Worm (Caenorhabditis elegans) whole organism, L1 larva: ENCODE measurements around the gene R01H10.4.

ENCODE experiments used
- C04F5.9 ChIP-seq: sonication (generic microtip); optimal IDR thresholded peaks from 2 replicates; lab custom pipeline; 2016; ENCODE audit warnings: missing genetic modification characterization, missing compliant biosample characterization
- C16A3.4 ChIP-seq: fragments of 150-350 bp; optimal IDR thresholded peaks from 2 replicates; lab custom pipeline; 2014; ENCODE audit warnings: missing biosample characterization, missing genetic modification characterization
- F16B12.6 ChIP-seq: fragments of 150-350 bp; optimal IDR thresholded peaks from 2 replicates; lab custom pipeline; 2014; ENCODE audit warnings: missing biosample characterization, missing genetic modification characterization
- blmp-1 ChIP-seq: fragments of 150-350 bp; optimal IDR thresholded peaks from 2 replicates; lab custom pipeline; 2014; ENCODE audit warnings: missing biosample characterization, missing genetic modification characterization
- ceh-63 ChIP-seq: fragments of 200-800 bp; sonication (Bioruptor generic); optimal IDR thresholded peaks from 2 replicates; lab custom pipeline; 2018; ENCODE audit warnings: mild to moderate bottlenecking, missing genetic modification characterization, missing compliant biosample characterization
- ceh-8 ChIP-seq: fragments of 200-800 bp; sonication (Bioruptor generic); optimal IDR thresholded peaks from 2 replicates; lab custom pipeline; 2018; ENCODE audit warnings: mild to moderate bottlenecking, missing genetic modification characterization, moderate library complexity, missing compliant biosample characterization
- ceh-82 ChIP-seq, 3 experiments: fragments of 150-350 bp in 1 of 3; sonication (generic microtip) in 2 of 3; optimal IDR thresholded peaks; 2 replicates each; lab custom pipeline; 2014 to 2017; ENCODE audit warnings: missing biosample characterization in 3 of 3, missing genetic modification characterization in 3 of 3
- ceh-88 ChIP-seq: fragments of 200-800 bp; sonication (Bioruptor generic); IDR thresholded peaks from 2 replicates; pipeline ENCODE4 v1.3.6; 2022; ENCODE audit warnings: missing genetic modification characterization, missing compliant biosample characterization
- dpl-1 ChIP-seq, 3 experiments: fragments of 150-350 bp in 2 of 3; sonication (generic microtip) in 1 of 3; optimal IDR thresholded peaks; 2 replicates each; lab custom pipeline; 2014 to 2017; ENCODE audit warnings: missing biosample characterization in 3 of 3, missing genetic modification characterization in 3 of 3, missing genetic modification reagents in 3 of 3
- efl-1 ChIP-seq, 4 experiments: fragments of 150-350 bp; optimal IDR thresholded peaks in 3 of 4; peaks in 1 of 4; 1 replicate in 1 of 4; 2 replicates in 3 of 4; lab custom pipeline; 2014; ENCODE audit warnings: missing biosample characterization in 2 of 4, missing genetic modification characterization in 2 of 4, missing genetic modification reagents in 2 of 4
- egl-13 ChIP-seq: sonication (generic microtip); optimal IDR thresholded peaks from 2 replicates; lab custom pipeline; 2016; ENCODE audit warnings: missing genotype, missing genetic modification reagents, missing genetic modification characterization, missing compliant biosample characterization
- elt-2 ChIP-seq: sonication (generic microtip); optimal IDR thresholded peaks from 2 replicates; lab custom pipeline; 2016; ENCODE audit warnings: missing genetic modification characterization, mild to moderate bottlenecking, inconsistent platforms, missing compliant biosample characterization, missing genetic modification reagents
- elt-3 ChIP-seq, 6 experiments: fragments of 150-350 bp in 1 of 6; sonication (generic microtip); optimal IDR thresholded peaks; 2 replicates each; lab custom pipeline; 2017 to 2018; ENCODE audit warnings: missing biosample characterization in 6 of 6, missing genetic modification characterization in 6 of 6, inconsistent platforms in 1 of 6
- fkh-10 ChIP-seq: sonication (generic microtip); optimal IDR thresholded peaks from 2 replicates; lab custom pipeline; 2017; ENCODE audit warnings: missing biosample characterization, missing genetic modification reagents, missing genetic modification characterization
- fkh-8 ChIP-seq: sonication (generic microtip); optimal IDR thresholded peaks from 2 replicates; lab custom pipeline; 2016; ENCODE audit warnings: mild to moderate bottlenecking, missing genetic modification characterization, missing compliant biosample characterization
- fos-1 ChIP-seq: fragments of 150-350 bp; optimal IDR thresholded peaks from 2 replicates; lab custom pipeline; 2014; ENCODE audit warnings: missing biosample characterization, missing genetic modification characterization
- grh-1 ChIP-seq: fragments of 200-800 bp; sonication (Bioruptor generic); IDR thresholded peaks from 2 replicates; pipeline ENCODE4 v1.3.6; 2022; ENCODE audit warnings: missing genetic modification reagents, missing genetic modification characterization, missing compliant biosample characterization
- hpl-2 ChIP-seq: fragments of 150-350 bp; optimal IDR thresholded peaks from 2 replicates; lab custom pipeline; 2014; ENCODE audit warnings: missing biosample characterization, missing genetic modification reagents, missing genetic modification characterization
- jun-1 ChIP-seq: fragments of 150-350 bp; optimal IDR thresholded peaks from 2 replicates; lab custom pipeline; 2014; ENCODE audit warnings: missing biosample characterization, missing genetic modification reagents, missing genetic modification characterization
- lin-14 ChIP-seq: fragments of 200-800 bp; sonication (Bioruptor generic); optimal IDR thresholded peaks from 2 replicates; lab custom pipeline; 2018; ENCODE audit warnings: mild to moderate bottlenecking, missing genetic modification characterization, moderate library complexity, missing compliant biosample characterization
- lin-35 ChIP-seq, 2 experiments: fragments of 150-350 bp; optimal IDR thresholded peaks; 2 replicates each; lab custom pipeline; 2014; ENCODE audit warnings: missing biosample characterization in 2 of 2, missing genetic modification characterization in 2 of 2, missing genetic modification reagents in 2 of 2
- lin-39 ChIP-seq: fragments of 150-350 bp; optimal IDR thresholded peaks from 2 replicates; lab custom pipeline; 2014; ENCODE audit warnings: missing biosample characterization, missing genetic modification reagents, missing genetic modification characterization
- nhr-11 ChIP-seq: fragments of 150-350 bp; optimal IDR thresholded peaks from 2 replicates; lab custom pipeline; 2014; ENCODE audit warnings: missing biosample characterization, missing genetic modification characterization
- nhr-12 ChIP-seq: sonication (generic microtip); optimal IDR thresholded peaks from 2 replicates; lab custom pipeline; 2017; ENCODE audit warnings: missing biosample characterization, missing genetic modification characterization
- nhr-19 ChIP-seq: fragments of 200-800 bp; sonication (Bioruptor generic); conservative IDR thresholded peaks from 2 replicates; pipeline ENCODE4 v1.3.6; 2022; ENCODE audit warnings: missing genetic modification characterization, missing compliant biosample characterization
- nhr-20 ChIP-seq: sonication (generic microtip); optimal IDR thresholded peaks from 2 replicates; lab custom pipeline; 2016; ENCODE audit warnings: mild to moderate bottlenecking, missing genetic modification characterization, missing compliant biosample characterization
- nhr-71 ChIP-seq: sonication (generic microtip); optimal IDR thresholded peaks from 2 replicates; lab custom pipeline; 2016; ENCODE audit warnings: mild to moderate bottlenecking, missing genetic modification characterization, moderate library complexity, missing compliant biosample characterization
- nhr-76 ChIP-seq: sonication (generic microtip); optimal IDR thresholded peaks from 2 replicates; lab custom pipeline; 2017; ENCODE audit warnings: missing biosample characterization, missing genetic modification characterization
- nhr-84 ChIP-seq: sonication (generic microtip); optimal IDR thresholded peaks from 2 replicates; lab custom pipeline; 2017; ENCODE audit warnings: missing biosample characterization, missing genetic modification characterization
- nhr-85 ChIP-seq: sonication (generic microtip); peaks from one replicate; lab custom pipeline; 2016; ENCODE audit warnings: missing genetic modification characterization, inconsistent platforms, missing compliant biosample characterization
- pax-3 ChIP-seq: fragments of 200-800 bp; sonication (Bioruptor generic); optimal IDR thresholded peaks from 2 replicates; lab custom pipeline; 2018; ENCODE audit warnings: mild to moderate bottlenecking, missing genetic modification characterization, moderate library complexity, missing compliant biosample characterization
- pqm-1 ChIP-seq: sonication (generic microtip); optimal IDR thresholded peaks from 3 replicates; lab custom pipeline; 2017; ENCODE audit warnings: missing biosample characterization, missing genetic modification characterization
- rnt-1 ChIP-seq: sonication (generic microtip); optimal IDR thresholded peaks from 2 replicates; lab custom pipeline; 2016; ENCODE audit warnings: mild to moderate bottlenecking, missing genetic modification characterization, moderate library complexity, missing compliant biosample characterization
- skn-1 ChIP-seq: fragments of 150-350 bp; optimal IDR thresholded peaks from 2 replicates; lab custom pipeline; 2014; ENCODE audit warnings: missing biosample characterization, missing genetic modification characterization
- snpc-4 ChIP-seq: fragments of 150-350 bp; optimal IDR thresholded peaks from 2 replicates; lab custom pipeline; 2014; ENCODE audit warnings: missing biosample characterization, missing genetic modification characterization
- snu-23 ChIP-seq: sonication (generic microtip); optimal IDR thresholded peaks from 2 replicates; lab custom pipeline; 2016; ENCODE audit warnings: missing genetic modification characterization, missing compliant biosample characterization
- tbx-2 ChIP-seq: sonication (generic microtip); optimal IDR thresholded peaks from 2 replicates; lab custom pipeline; 2016; ENCODE audit warnings: missing genetic modification characterization, missing compliant biosample characterization
- unc-130 ChIP-seq: fragments of 150-350 bp; optimal IDR thresholded peaks from 2 replicates; lab custom pipeline; 2017; ENCODE audit warnings: missing biosample characterization, missing genetic modification characterization, inconsistent platforms
- unc-62 ChIP-seq: fragments of 150-350 bp; optimal IDR thresholded peaks from 2 replicates; lab custom pipeline; 2014; ENCODE audit warnings: missing biosample characterization, missing genetic modification reagents, missing genetic modification characterization
- unc-86 ChIP-seq: sonication (generic microtip); optimal IDR thresholded peaks from 2 replicates; lab custom pipeline; 2016; ENCODE audit warnings: missing genetic modification characterization, missing compliant biosample characterization

R01H10.4 gene

ce11 chrIII:10238448-10239154 lies 16.0 kb upstream of the R01H10.4 start, which contains the start of gene Y70G10A.3:
Gene Y70G10A.3 (plus strand): TSS chrIII:10239104.
- TF ChIP-seq elt-2 (no peak), lin-14 (peak; percentile 16), unc-86 (no peak), nhr-19 (no peak), unc-130 (tag; lab: Kevin White, UChicago) (no peak), elt-3 (tag; optimal IDR thresholded peaks at IDR 0.05; lab: Kevin White, UChicago) (peak in 1 of 6 experiments; percentile 78), nhr-85 (tag; lab: Kevin White, UChicago) (peak; percentile 71), snu-23 (GFP tag; lab: Kevin White, UChicago) (peak; percentile 26), lin-35 (GFP tag; optimal IDR thresholded peaks at IDR 0.05; lab: Kevin White, UChicago) (peak in 1 of 2 experiments; percentile 5), nhr-71 (tag; lab: Kevin White, UChicago) (peak; percentile 10), blmp-1 (tag; lab: Kevin White, UChicago) (peak; percentile 92), nhr-11 (tag; lab: Kevin White, UChicago) (no peak), pqm-1 (tag; lab: Kevin White, UChicago) (no peak), nhr-20 (tag; lab: Kevin White, UChicago) (peak; percentile 9)

- TF ChIP-seq nhr-84 (tag; lab: Kevin White, UChicago) (no peak), ceh-63 (GFP tag; lab: Kevin White, UChicago) (no peak), unc-86 (no peak), nhr-19 (no peak), blmp-1 (tag; lab: Kevin White, UChicago) (no peak), unc-62 (GFP tag; lab: Kevin White, UChicago) (no peak), nhr-85 (tag; lab: Kevin White, UChicago) (no peak), fos-1 (tag; lab: Kevin White, UChicago) (no peak), hpl-2 (GFP tag; lab: Kevin White, UChicago) (no peak), nhr-12 (no peak), nhr-76 (tag; lab: Kevin White, UChicago) (no peak), C04F5.9 (tag; lab: Kevin White, UChicago) (no peak), pax-3 (no peak), jun-1 (tag; lab: Kevin White, UChicago) (no peak), lin-14 (no peak), egl-13 (tag; lab: Kevin White, UChicago) (no peak)
These were observed 14.5 kb upstream of the R01H10.4 start for ce11 chrIII:10240073-10240472.

ce11 chrIII:10241332-10241829 lies 13.2 kb upstream of the R01H10.4 start:
- no peak for TF ChIP-seq F16B12.6 (tag; lab: Kevin White, UChicago)
- peak; percentile 22 for TF ChIP-seq blmp-1 (tag; lab: Kevin White, UChicago)
- no peak for TF ChIP-seq C16A3.4
- TF ChIP-seq nhr-71 (tag; lab: Kevin White, UChicago): peak; percentile 24
- 0 out of 2 replicates have a peak, but pooled peaks have one; percentile 16 for TF ChIP-seq grh-1
- peak; percentile 95 for TF ChIP-seq ceh-8 (GFP tag; lab: Kevin White, UChicago)
- TF ChIP-seq elt-3 (tag; optimal IDR thresholded peaks at IDR 0.05; lab: Kevin White, UChicago): peak in 1 of 6 experiments; percentile 77
- peak; percentile 42 for TF ChIP-seq lin-14
- peak; percentile 86 for TF ChIP-seq nhr-85 (tag; lab: Kevin White, UChicago)
- no peak for TF ChIP-seq nhr-20 (tag; lab: Kevin White, UChicago)
- TF ChIP-seq nhr-19: peak; percentile 49

ce11 chrIII:10244013-10244412 lies 10.6 kb upstream of the R01H10.4 start:
- TF ChIP-seq skn-1 (tag; lab: Kevin White, UChicago): no peak
- no peak for TF ChIP-seq unc-86
- peak; percentile 56 for TF ChIP-seq nhr-85 (tag; lab: Kevin White, UChicago)
- TF ChIP-seq, all 84 proteins: peak for 1

- TF ChIP-seq nhr-71 (tag; lab: Kevin White, UChicago) (peak; percentile 57), ceh-88 (GFP tag; lab: Robert Waterston, UW) (no peak), ceh-82 (tag; optimal IDR thresholded peaks at IDR 0.05; lab: Kevin White, UChicago) (peak in 2 of 3 experiments; percentile 25 to 46), jun-1 (tag; lab: Kevin White, UChicago) (no peak), nhr-20 (tag; lab: Kevin White, UChicago) (peak; percentile 5), fkh-10 (GFP tag; lab: Kevin White, UChicago) (no peak), rnt-1 (tag; lab: Kevin White, UChicago) (peak; percentile 48), lin-35 (GFP tag; optimal IDR thresholded peaks at IDR 0.05; lab: Kevin White, UChicago) (peak; percentile 86 to 93), efl-1 (optimal IDR thresholded peaks at IDR 0.05; lab: Kevin White, UChicago) (peak; percentile 76 to 90), efl-1 (GFP tag; optimal IDR thresholded peaks at IDR 0.05 in 1 of 2; lab: Kevin White, UChicago) (peak; percentile 87 to 99), pqm-1 (tag; lab: Kevin White, UChicago) (no peak), tbx-2 (tag; lab: Kevin White, UChicago) (peak; percentile 54), fkh-8 (tag; lab: Kevin White, UChicago) (peak; percentile 40), snpc-4 (tag; lab: Kevin White, UChicago) (peak; percentile 22), lin-39 (tag; lab: Kevin White, UChicago) (no peak), dpl-1 (GFP tag; optimal IDR thresholded peaks at IDR 0.05; lab: Kevin White, UChicago) (peak; percentile 73 to 89 (median 87)), F16B12.6 (tag; lab: Kevin White, UChicago) (peak; percentile 39)
These were observed 6.0 kb upstream of the R01H10.4 start, which contains the start of the genes div-1 and cor-1 for ce11 chrIII:10248441-10249137. Gene div-1 (minus strand): TSS chrIII:10248559. Gene cor-1 (plus strand): TSS chrIII:10249111.
